Fruit fly (Drosophila melanogaster): ENCODE measurements around the gene CG33111.

DNA sequence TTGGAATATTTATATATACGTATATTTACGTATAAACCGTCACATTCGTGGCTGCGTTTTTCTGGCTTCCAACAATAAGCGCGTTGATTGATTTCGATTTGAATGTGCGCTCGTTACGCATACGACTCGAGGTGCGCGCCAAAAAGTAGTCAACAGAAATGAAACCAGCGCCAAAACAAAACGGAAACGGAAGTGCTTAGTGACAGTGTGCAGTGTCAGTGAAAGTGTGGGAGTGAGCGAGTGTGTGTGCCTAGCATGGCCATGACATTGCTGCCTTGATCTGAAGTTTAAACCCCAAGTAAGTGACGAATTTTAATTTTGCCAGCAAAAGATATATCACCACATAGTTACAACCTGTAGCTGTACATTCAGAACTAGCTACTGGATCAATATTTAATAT, 15.4 kb downstream of the CG33111 start, which contains the start of gene CG34355:
- TF ChIP-seq GATAd (GFP tag; optimal IDR thresholded peaks at IDR 0.05), result no peak
- no peak for TF ChIP-seq sage (GFP tag; optimal IDR thresholded peaks at IDR 0.05)

Data from whole organism, wandering third instar larva.